Worm (Caenorhabditis elegans): ENCODE data around the gene bcc-1.

DNA sequence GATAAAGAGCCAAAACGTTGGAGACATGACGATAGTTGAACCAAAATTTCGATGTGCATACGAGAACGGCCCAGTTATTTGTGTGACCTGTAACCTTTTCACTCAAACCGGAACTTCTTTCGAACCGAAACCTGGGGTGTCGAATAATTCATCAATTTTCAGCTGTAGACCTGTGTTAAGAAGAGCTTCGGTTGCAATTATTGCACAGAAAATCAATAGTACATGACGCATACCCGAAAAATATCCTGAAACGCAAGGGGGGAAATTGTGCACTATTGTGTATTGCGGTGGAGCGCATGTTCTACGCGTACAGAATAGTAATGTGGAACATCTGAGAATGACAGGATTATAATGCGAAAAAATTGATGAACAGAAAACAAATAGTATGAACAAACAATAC is 17.4 kb upstream of the bcc-1 start, which contains the start of gene pigk-1:
- no peak for TF ChIP-seq mab-5 (tag; optimal IDR thresholded peaks at IDR 0.05)
- no peak for TF ChIP-seq ceh-82 (tag; optimal IDR thresholded peaks at IDR 0.05)
- TF ChIP-seq lin-39 (tag; optimal IDR thresholded peaks at IDR 0.05): no peak
- no peak for TF ChIP-seq skn-1 (tag; optimal IDR thresholded peaks at IDR 0.05)
- TF ChIP-seq dmd-4 (tag; optimal IDR thresholded peaks at IDR 0.05): no peak
